Worm (Caenorhabditis elegans): ENCODE measurements around the gene F38E1.3.

Gene F38E1.3

DNA sequence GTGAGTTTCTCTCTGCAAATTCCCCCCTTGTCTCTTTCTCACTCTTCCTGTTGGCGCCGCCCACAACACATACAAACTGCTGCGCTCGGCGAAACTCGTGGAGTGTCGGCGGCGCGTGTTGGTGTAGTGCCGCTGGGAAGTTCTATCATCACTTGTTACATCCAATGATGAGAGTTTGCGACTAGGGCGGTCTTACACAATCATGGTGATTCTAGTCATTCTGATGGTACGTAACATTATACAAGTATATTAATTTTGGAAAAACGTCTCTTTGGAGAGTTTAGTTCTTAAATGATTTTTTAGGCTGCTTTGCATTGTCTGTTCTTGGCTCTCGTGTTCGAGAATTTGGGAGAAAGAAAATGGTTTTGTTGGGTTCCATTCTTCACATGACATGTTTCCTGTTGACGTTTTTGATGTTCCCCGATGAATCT, 27.0 kb upstream of the F38E1.3 start:
- peak; percentile 72 for TF ChIP-seq nhr-77 (tag; optimal IDR thresholded peaks at IDR 0.05)
- TF ChIP-seq isw-1 (GFP tag; IDR thresholded peaks at IDR 0.05), result peak; percentile 42
- TF ChIP-seq nhr-28 (tag; optimal IDR thresholded peaks at IDR 0.05), result no peak
- TF ChIP-seq mdl-1 (tag; optimal IDR thresholded peaks at IDR 0.05), result peak in 1 of 2 experiments; percentile 59
- peak; percentile 68 for TF ChIP-seq unc-86 (tag; optimal IDR thresholded peaks at IDR 0.05)
- TF ChIP-seq fos-1 (tag; optimal IDR thresholded peaks at IDR 0.05), result peak; percentile 75
- TF ChIP-seq elt-3 (tag; optimal IDR thresholded peaks at IDR 0.05), result peak; percentile 16 to 80 (median 29)
- TF ChIP-seq ztf-4 (tag; optimal IDR thresholded peaks at IDR 0.05), result peak; percentile 77
- TF ChIP-seq aly-2 (tag; optimal IDR thresholded peaks at IDR 0.05), result peak; percentile 49
- peak; percentile 85 for TF ChIP-seq tbx-2 (tag; optimal IDR thresholded peaks at IDR 0.05)
- TF ChIP-seq snpc-4 (tag; optimal IDR thresholded peaks at IDR 0.05), result peak; percentile 99
- no peak for TF ChIP-seq nhr-76 (tag; optimal IDR thresholded peaks at IDR 0.05)
- TF ChIP-seq unc-130 (tag; optimal IDR thresholded peaks at IDR 0.05), result peak; percentile 22
- TF ChIP-seq unc-30 (tag; optimal IDR thresholded peaks at IDR 0.05), result no peak
- peak; percentile 26 for TF ChIP-seq blmp-1 (tag; optimal IDR thresholded peaks at IDR 0.05)
- no peak for TF ChIP-seq zag-1 (tag; optimal IDR thresholded peaks at IDR 0.05)
- TF ChIP-seq C34B4.2 (tag; optimal IDR thresholded peaks at IDR 0.05), result no peak
- peak; percentile 95 for TF ChIP-seq nhr-71 (tag; optimal IDR thresholded peaks at IDR 0.05)
- peak; percentile 66 for TF ChIP-seq ceh-8 (GFP tag; optimal IDR thresholded peaks at IDR 0.05)
- TF ChIP-seq lir-3 (tag; optimal IDR thresholded peaks at IDR 0.05; ENCODE audit: poor library complexity), result peak; percentile 50
- peak; percentile 66 to 77 for TF ChIP-seq efl-1 (optimal IDR thresholded peaks at IDR 0.05)
- TF ChIP-seq efl-1 (GFP tag; optimal IDR thresholded peaks at IDR 0.05 in 1 of 2), result peak; percentile 53 to 96
- no peak for TF ChIP-seq ceh-90 (tag; optimal IDR thresholded peaks at IDR 0.05)
- peak; percentile 81 for TF ChIP-seq lin-39 (tag; optimal IDR thresholded peaks at IDR 0.05)
- TF ChIP-seq elt-2 (tag; optimal IDR thresholded peaks at IDR 0.05), result peak; percentile 89
- no peak for TF ChIP-seq alr-1 (tag; optimal IDR thresholded peaks at IDR 0.05; ENCODE audit: borderline replicate concordance)
- peak; percentile 56 for TF ChIP-seq egl-13 (tag; optimal IDR thresholded peaks at IDR 0.05)
- TF ChIP-seq vab-15 (tag; optimal IDR thresholded peaks at IDR 0.05), result no peak
- peak; percentile 95 for TF ChIP-seq nhr-19 (GFP tag; conservative IDR thresholded peaks at IDR 0.05)
- peak; percentile 97 for TF ChIP-seq nhr-85 (tag)
- peak; percentile 55 for TF ChIP-seq jun-1 (tag; optimal IDR thresholded peaks at IDR 0.05)
- peak; percentile 74 for TF ChIP-seq pax-3 (tag; optimal IDR thresholded peaks at IDR 0.05)
- no peak for TF ChIP-seq nhr-84 (tag; optimal IDR thresholded peaks at IDR 0.05)
- no peak for TF ChIP-seq unc-62 (GFP tag; optimal IDR thresholded peaks at IDR 0.05)
- TF ChIP-seq ets-5 (GFP tag; IDR thresholded peaks at IDR 0.05), result no peak
- TF ChIP-seq lin-14 (GFP tag; optimal IDR thresholded peaks at IDR 0.05), result peak; percentile 92
- peak; percentile 93 for TF ChIP-seq swsn-7 (tag; optimal IDR thresholded peaks at IDR 0.05)
- TF ChIP-seq dpl-1 (GFP tag; optimal IDR thresholded peaks at IDR 0.05), result peak; percentile 37 to 64 (median 56)
- TF ChIP-seq fkh-10 (GFP tag; optimal IDR thresholded peaks at IDR 0.05), result peak; percentile 25
- peak; percentile 71 for TF ChIP-seq skn-1 (tag; optimal IDR thresholded peaks at IDR 0.05)
- TF ChIP-seq unc-98 (GFP tag; IDR thresholded peaks at IDR 0.05), result no peak
- TF ChIP-seq zip-4 (GFP tag; optimal IDR thresholded peaks at IDR 0.05), result peak; percentile 69
- TF ChIP-seq hpl-2 (GFP tag; optimal IDR thresholded peaks at IDR 0.05), result peak; percentile 63
- peak; percentile 49 for TF ChIP-seq sox-4 (tag; optimal IDR thresholded peaks at IDR 0.05)
- peak; percentile 95 for TF ChIP-seq nhr-20 (tag; optimal IDR thresholded peaks at IDR 0.05)
- TF ChIP-seq snu-23 (GFP tag; optimal IDR thresholded peaks at IDR 0.05), result peak; percentile 95
- peak; percentile 81 for TF ChIP-seq mep-1 (tag; optimal IDR thresholded peaks at IDR 0.05)
- peak; percentile 93 for TF ChIP-seq dsc-1 (tag; optimal IDR thresholded peaks at IDR 0.05)
- 0 out of 2 replicates have a peak, but pooled peaks have one; percentile 28 for TF ChIP-seq ceh-88 (GFP tag; IDR thresholded peaks at IDR 0.05)
- no peak for TF ChIP-seq hlh-4 (tag; optimal IDR thresholded peaks at IDR 0.05)
- TF ChIP-seq lsy-2 (tag; optimal IDR thresholded peaks at IDR 0.05), result peak; percentile 59 to 84
- peak; percentile 96 for TF ChIP-seq ama-1 (optimal IDR thresholded peaks at IDR 0.05)
- TF ChIP-seq nhr-90 (tag; optimal IDR thresholded peaks at IDR 0.05; ENCODE audit: poor library complexity), result peak; percentile 96
- TF ChIP-seq fkh-4 (tag; optimal IDR thresholded peaks at IDR 0.05; ENCODE audit: borderline replicate concordance), result no peak

Data from whole organism, L1 larva.